Fruit fly (Drosophila melanogaster) whole organism, prepupa: ENCODE data around the gene CG6614.

Experiments
- CG1621 ChIP-seq: fragments of 200-800 bp; sonication (Bioruptor generic); optimal IDR thresholded peaks from 3 replicates; lab custom pipeline; 2018; ENCODE audit warnings: missing biosample characterization, mild to moderate bottlenecking, missing genetic modification characterization
- CG31627 ChIP-seq: fragments of 200-800 bp; sonication (Bioruptor generic); optimal IDR thresholded peaks from 3 replicates; lab custom pipeline; 2016; ENCODE audit warnings: missing biosample characterization, missing genetic modification characterization
- CG34406 ChIP-seq: fragments of 200-800 bp; sonication (Bioruptor generic); optimal IDR thresholded peaks from 3 replicates; lab custom pipeline; 2016; ENCODE audit warnings: missing biosample characterization, missing genetic modification characterization
- CG6792 ChIP-seq: fragments of 200-800 bp; sonication (Bioruptor generic); optimal IDR thresholded peaks from 3 replicates; lab custom pipeline; 2016; ENCODE audit warnings: missing biosample characterization, missing genetic modification characterization
- Ets21C ChIP-seq: fragments of 200-800 bp; sonication (Bioruptor generic); optimal IDR thresholded peaks from 3 replicates; lab custom pipeline; 2016; ENCODE audit warnings: missing biosample characterization, missing genetic modification characterization
- Hr39 ChIP-seq: fragments of 200-800 bp; sonication (Bioruptor generic); optimal IDR thresholded peaks from 2 replicates; lab custom pipeline; 2016; ENCODE audit warnings: missing biosample characterization, missing genetic modification characterization
- Lpt ChIP-seq: fragments of 200-800 bp; sonication (Bioruptor generic); optimal IDR thresholded peaks from 3 replicates; lab custom pipeline; 2016; ENCODE audit warnings: missing biosample characterization, missing genetic modification characterization
- Met ChIP-seq: fragments of 200-800 bp; sonication (Bioruptor generic); optimal IDR thresholded peaks from 3 replicates; lab custom pipeline; 2016; ENCODE audit warnings: missing biosample characterization, missing genetic modification characterization
- achi ChIP-seq: fragments of 200-800 bp; sonication (Bioruptor generic); optimal IDR thresholded peaks from 3 replicates; lab custom pipeline; 2016; ENCODE audit warnings: missing biosample characterization, missing genetic modification characterization
- dsx ChIP-seq: fragments of 200-800 bp; optimal IDR thresholded peaks from 3 replicates; lab custom pipeline; 2019; ENCODE audit warnings: missing biosample characterization, mild to moderate bottlenecking, missing genetic modification characterization, moderate library complexity; ENCODE audit not compliant: poor library complexity, severe bottlenecking
- ss ChIP-seq, 2 experiments: fragments of 200-800 bp; sonication (Bioruptor generic); optimal IDR thresholded peaks; 2 replicates in 1 of 2; 3 replicates in 1 of 2; lab custom pipeline; 2017 to 2018; ENCODE audit warnings: mild to moderate bottlenecking in 2 of 2, missing biosample characterization in 2 of 2, missing genetic modification characterization in 2 of 2, moderate library complexity in 1 of 2

DNA sequence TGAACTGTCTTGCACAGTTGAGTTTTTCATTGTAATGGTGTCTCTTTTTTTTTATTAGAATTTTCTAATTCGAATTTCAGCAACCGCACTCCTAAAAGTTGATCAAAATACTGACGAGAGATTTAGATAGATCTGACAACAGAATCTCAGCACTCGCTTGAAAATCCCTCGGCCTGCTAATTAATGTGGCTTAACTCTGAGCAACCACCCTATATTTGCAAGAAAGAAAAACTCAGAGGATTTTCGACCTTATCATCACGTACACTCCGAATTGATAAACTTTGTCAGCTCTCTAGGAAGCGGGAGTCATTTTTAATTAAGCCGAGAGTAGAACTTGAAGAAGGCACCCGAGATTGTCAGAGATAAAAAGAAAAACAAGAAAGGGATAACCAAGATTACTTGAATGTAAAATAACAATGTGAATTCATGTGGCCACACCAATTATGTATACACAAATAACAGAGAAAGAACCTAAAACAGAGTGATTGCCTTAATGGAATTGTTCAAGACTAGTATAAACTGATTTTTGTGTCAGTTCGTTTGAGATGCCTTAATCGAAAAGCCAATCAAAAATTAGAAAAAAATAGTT is 3.4 kb upstream of the CG6614 start, which contains the start of the genes CG12307 and CG4983:
- TF ChIP-seq ss (GFP tag; optimal IDR thresholded peaks at IDR 0.05; lab: Kevin White, UChicago) (no peak), CG34406 (GFP tag; lab: Kevin White, UChicago) (no peak), Met (GFP tag; lab: Kevin White, UChicago) (no peak), CG1621 (no peak), Hr39 (GFP tag; lab: Kevin White, UChicago) (no peak), Lpt (GFP tag; lab: Kevin White, UChicago) (no peak), achi (GFP tag; lab: Kevin White, UChicago) (no peak), Ets21C (GFP tag; lab: Kevin White, UChicago) (no peak), CG31627 (no peak), dsx (GFP tag; lab: Kevin White, UChicago) (no peak), CG6792 (GFP tag; lab: Kevin White, UChicago) (no peak)
